Worm (Caenorhabditis elegans) whole organism, L4 larva: ENCODE measurements around the gene sru-38.

ENCODE experiments used
- R02D3.7 ChIP-seq: fragments of 150-350 bp; sonication (generic microtip); optimal IDR thresholded peaks from 3 replicates; lab custom pipeline; 2014; ENCODE audit warnings: missing biosample characterization, missing genetic modification characterization
- Y105C5A.15 ChIP-seq: fragments of 200-800 bp; sonication (Bioruptor generic); IDR thresholded peaks from 2 replicates; pipeline ENCODE4 v1.3.6; 2022; ENCODE audit warnings: missing genetic modification characterization, missing compliant biosample characterization
- aha-1 ChIP-seq: fragments of 150-350 bp; peaks from one replicate; lab custom pipeline; 2014; ENCODE audit warnings: missing biosample characterization, missing genetic modification characterization
- ama-1 ChIP-seq: fragments of 150-350 bp; optimal IDR thresholded peaks from 2 replicates; lab custom pipeline; 2014; ENCODE audit warnings: inconsistent platforms, mixed read lengths
- arid-1 ChIP-seq: fragments of 200-800 bp; sonication (Bioruptor generic); conservative IDR thresholded peaks from 2 replicates; pipeline ENCODE4 v1.3.6; 2022; ENCODE audit warnings: missing genetic modification reagents, missing genetic modification characterization, missing compliant biosample characterization
- cey-2 ChIP-seq: sonication (generic microtip); optimal IDR thresholded peaks from 3 replicates; lab custom pipeline; 2017; ENCODE audit warnings: missing genetic modification characterization, mild to moderate bottlenecking, missing compliant biosample characterization, antibody characterized with exemption, borderline replicate concordance; ENCODE audit not compliant: insufficient read depth
- daf-8 ChIP-seq: fragments of 200-800 bp; sonication (Bioruptor generic); IDR thresholded peaks from 2 replicates; pipeline ENCODE4 v1.3.6; 2022; ENCODE audit warnings: missing genetic modification characterization, missing compliant biosample characterization
- dmd-8 ChIP-seq: fragments of 200-800 bp; sonication (Bioruptor generic); IDR thresholded peaks from 2 replicates; pipeline ENCODE4 v1.3.6; 2022; ENCODE audit warnings: missing genetic modification characterization, missing compliant biosample characterization
- duxl-1 ChIP-seq: sonication (generic microtip); optimal IDR thresholded peaks from 2 replicates; lab custom pipeline; 2016; ENCODE audit warnings: mild to moderate bottlenecking, missing genetic modification characterization, moderate library complexity, missing compliant biosample characterization; ENCODE audit not compliant: poor library complexity
- dve-1 ChIP-seq: sonication (generic microtip); optimal IDR thresholded peaks from 2 replicates; lab custom pipeline; 2017; ENCODE audit warnings: antibody characterized with exemption, mild to moderate bottlenecking, missing genetic modification characterization, missing compliant biosample characterization; ENCODE audit not compliant: insufficient read depth
- gei-8 ChIP-seq: fragments of 200-800 bp; sonication (Bioruptor generic); optimal IDR thresholded peaks from 2 replicates; lab custom pipeline; 2018; ENCODE audit warnings: mild to moderate bottlenecking, missing genetic modification characterization, missing compliant biosample characterization
- hlh-11 ChIP-seq: fragments of 200-800 bp; sonication (Bioruptor generic); optimal IDR thresholded peaks from 2 replicates; lab custom pipeline; 2018; ENCODE audit warnings: mild to moderate bottlenecking, missing genetic modification characterization, missing compliant biosample characterization
- hmg-1.1 ChIP-seq: fragments of 200-800 bp; sonication (Bioruptor generic); IDR thresholded peaks from 2 replicates; pipeline ENCODE4 v1.3.6; 2022; ENCODE audit warnings: missing genetic modification reagents, missing genetic modification characterization, missing compliant biosample characterization
- jun-1 ChIP-seq: fragments of 150-350 bp; optimal IDR thresholded peaks from 2 replicates; lab custom pipeline; 2014; ENCODE audit warnings: missing biosample characterization, missing genetic modification reagents, missing genetic modification characterization
- lim-7 ChIP-seq: fragments of 200-800 bp; sonication (Bioruptor generic); IDR thresholded peaks from 2 replicates; pipeline ENCODE4 v1.3.6; 2022; ENCODE audit warnings: missing genetic modification characterization, missing compliant biosample characterization
- lin-13 ChIP-seq: fragments of 150-350 bp; optimal IDR thresholded peaks from 2 replicates; lab custom pipeline; 2014; ENCODE audit warnings: missing biosample characterization, missing genetic modification reagents, missing genetic modification characterization
- lin-38 ChIP-seq: fragments of 200-800 bp; sonication (Bioruptor generic); IDR thresholded peaks from 2 replicates; pipeline ENCODE4 v1.3.6; 2022; ENCODE audit warnings: missing genetic modification reagents, missing genetic modification characterization, missing compliant biosample characterization
- lir-3 ChIP-seq: sonication (generic microtip); optimal IDR thresholded peaks from 2 replicates; lab custom pipeline; 2016; ENCODE audit warnings: mild to moderate bottlenecking, missing genetic modification characterization, missing compliant biosample characterization
- madf-5 ChIP-seq, 2 experiments: fragments of 200-800 bp; sonication (Bioruptor generic); IDR thresholded peaks; 2 replicates each; pipeline ENCODE4 v1.3.6; 2022; ENCODE audit warnings: missing compliant biosample characterization in 2 of 2, missing genetic modification characterization in 2 of 2
- madf-9 ChIP-seq: fragments of 200-800 bp; sonication (Bioruptor generic); conservative IDR thresholded peaks from 2 replicates; pipeline ENCODE4 v1.3.6; 2022; ENCODE audit warnings: missing genetic modification reagents, missing genetic modification characterization, missing compliant biosample characterization
- mes-2 ChIP-seq: sonication (generic microtip); optimal IDR thresholded peaks from 2 replicates; lab custom pipeline; 2016; ENCODE audit warnings: missing genotype, mild to moderate bottlenecking, missing genetic modification characterization, missing compliant biosample characterization; ENCODE audit not compliant: poor library complexity, severe bottlenecking
- mxl-2 ChIP-seq: fragments of 200-800 bp; sonication (Bioruptor generic); conservative IDR thresholded peaks from 2 replicates; pipeline ENCODE4 v1.3.6; 2022; ENCODE audit warnings: missing genetic modification reagents, missing genetic modification characterization, missing compliant biosample characterization
- mxl-3 ChIP-seq: fragments of 200-800 bp; sonication (Bioruptor generic); optimal IDR thresholded peaks from 2 replicates; lab custom pipeline; 2018; ENCODE audit warnings: mild to moderate bottlenecking, missing genetic modification characterization, missing compliant biosample characterization
- nhr-10 ChIP-seq: fragments of 150-350 bp; optimal IDR thresholded peaks from 2 replicates; lab custom pipeline; 2014; ENCODE audit warnings: missing biosample characterization, missing genetic modification characterization
- nhr-11 ChIP-seq: fragments of 150-350 bp; optimal IDR thresholded peaks from 2 replicates; lab custom pipeline; 2014; ENCODE audit warnings: missing biosample characterization, missing genetic modification characterization
- nhr-42 ChIP-seq: fragments of 200-800 bp; sonication (Bioruptor generic); IDR thresholded peaks from 2 replicates; pipeline ENCODE4 v1.3.6; 2022; ENCODE audit warnings: missing genetic modification characterization, missing compliant biosample characterization
- rbr-2 ChIP-seq: sonication (generic microtip); optimal IDR thresholded peaks from 2 replicates; lab custom pipeline; 2016; ENCODE audit warnings: missing genotype, missing genetic modification characterization, missing compliant biosample characterization
- saeg-2 ChIP-seq: fragments of 200-800 bp; sonication (Bioruptor generic); IDR thresholded peaks from 2 replicates; pipeline ENCODE4 v1.3.6; 2022; ENCODE audit warnings: missing genetic modification reagents, missing genetic modification characterization, missing compliant biosample characterization
- skn-1 ChIP-seq: fragments of 150-350 bp; optimal IDR thresholded peaks from 2 replicates; lab custom pipeline; 2014; ENCODE audit warnings: missing biosample characterization, missing genetic modification characterization
- snpc-4 ChIP-seq: fragments of 150-350 bp; optimal IDR thresholded peaks from 2 replicates; lab custom pipeline; 2014; ENCODE audit warnings: missing biosample characterization, missing genetic modification characterization
- unc-62 ChIP-seq, 3 experiments: fragments of 150-350 bp in 1 of 3; sonication (generic microtip); optimal IDR thresholded peaks in 2 of 3; peaks in 1 of 3; 1 replicate in 1 of 3; 2 replicates in 2 of 3; lab custom pipeline; 2014 to 2017; ENCODE audit warnings: missing biosample characterization in 3 of 3, missing genetic modification characterization in 3 of 3, missing genetic modification reagents in 3 of 3, missing genotype in 1 of 3
- zfp-2 ChIP-seq: sonication (generic microtip); optimal IDR thresholded peaks from 2 replicates; lab custom pipeline; 2016; ENCODE audit warnings: mild to moderate bottlenecking, missing genetic modification characterization, missing compliant biosample characterization

The sru-38 gene

ce11 chrV:9812216-9812615 is 23.6 kb downstream of the sru-38 start:
- TF ChIP-seq aha-1 (tag; lab: Kevin White, UChicago) (peak; percentile 93), arid-1 (GFP tag; lab: Robert Waterston, UW) (no peak)

ce11 chrV:9811154-9811553 is 24.7 kb downstream of the sru-38 start, which contains the start of gene sru-29:
sru-29 (plus strand) TSS chrV:9811454.
- TF ChIP-seq Y105C5A.15 (GFP tag; lab: Robert Waterston, UW), result no peak

ce11 chrV:9805161-9805560 is 30.7 kb downstream of the sru-38 start, which contains the start of gene sru-37:
sru-37 (plus strand) TSS chrV:9805461.
- TF ChIP-seq lin-13 (GFP tag; lab: Kevin White, UChicago) (no peak), gei-8 (GFP tag; lab: Kevin White, UChicago) (no peak), nhr-11 (tag; lab: Kevin White, UChicago) (no peak), hmg-1.1 (GFP tag; lab: Robert Waterston, UW) (no peak), cey-2 (tag; lab: Kevin White, UChicago) (no peak), madf-9 (GFP tag; lab: Robert Waterston, UW) (no peak), snpc-4 (tag; lab: Kevin White, UChicago) (no peak)

- TF ChIP-seq ama-1 (lab: Kevin White, UChicago), result no peak
- TF ChIP-seq jun-1 (tag; lab: Kevin White, UChicago), result no peak
- no peak for TF ChIP-seq nhr-42
- TF ChIP-seq rbr-2 (tag; lab: Kevin White, UChicago), result no peak
- TF ChIP-seq dve-1, result no peak
- TF ChIP-seq duxl-1 (tag; lab: Kevin White, UChicago), result no peak
- no peak for TF ChIP-seq zfp-2 (tag; lab: Kevin White, UChicago)
- no peak for TF ChIP-seq saeg-2 (GFP tag; lab: Robert Waterston, UW)
- no peak for TF ChIP-seq mes-2
- no peak for TF ChIP-seq lir-3 (tag; lab: Kevin White, UChicago)
- no peak for TF ChIP-seq mxl-3 (GFP tag; lab: Kevin White, UChicago)
- no peak for TF ChIP-seq lin-38 (GFP tag; lab: Robert Waterston, UW)
- TF ChIP-seq nhr-10 (tag; lab: Kevin White, UChicago), result no peak
Observed at ce11 chrV:9803176-9803575, 32.7 kb downstream of the sru-38 start, which contains the start of gene sru-39. sru-39 (plus strand) TSS chrV:9803476.

- TF ChIP-seq daf-8 (GFP tag; lab: Robert Waterston, UW), result no peak
- no peak for TF ChIP-seq unc-62 (GFP tag; optimal IDR thresholded peaks at IDR 0.05 in 1 of 2; lab: Kevin White, UChicago)
- TF ChIP-seq unc-62 (tag; optimal IDR thresholded peaks at IDR 0.05; lab: Kevin White, UChicago), result no peak
- TF ChIP-seq Y105C5A.15 (GFP tag; lab: Robert Waterston, UW), result no peak
- no peak for TF ChIP-seq mxl-2 (GFP tag; lab: Robert Waterston, UW)
- no peak for TF ChIP-seq mxl-3 (GFP tag; lab: Kevin White, UChicago)
- TF ChIP-seq skn-1 (tag; lab: Kevin White, UChicago), result no peak
Observed at ce11 chrV:9801965-9802364, 33.9 kb downstream of the sru-38 start, which contains the start of gene F46B6.10. F46B6.10 (minus strand) TSS chrV:9802065.

- TF ChIP-seq skn-1 (tag; lab: Kevin White, UChicago) (no peak), lim-7 (GFP tag; lab: Robert Waterston, UW) (no peak), lin-13 (GFP tag; lab: Kevin White, UChicago) (no peak), R02D3.7 (tag; lab: Kevin White, UChicago) (no peak), dmd-8 (GFP tag; lab: Robert Waterston, UW) (no peak), madf-5 (GFP tag; IDR thresholded peaks at IDR 0.05; lab: Robert Waterston, UW) (no peak), hlh-11 (tag; lab: Kevin White, UChicago) (no peak)
Observed at ce11 chrV:9799076-9799475, 36.8 kb downstream of the sru-38 start, which contains the start of gene F46B6.13. F46B6.13 (minus strand) TSS chrV:9799176.
